Worm (Caenorhabditis elegans) whole organism, L3 larva: ENCODE data around the gene str-76.
"Not testable (repeated sequence)": the region's sequence is repeated elsewhere in the genome, so short reads cannot be mapped to it uniquely, and the experiment has no call there.

Source experiments
- ceh-28 ChIP-seq: fragments of 150-350 bp; optimal IDR thresholded peaks from 2 replicates; lab custom pipeline; 2014; ENCODE audit warnings: missing biosample characterization, missing genetic modification reagents, missing genetic modification characterization
- ceh-9 ChIP-seq: sonication (generic microtip); optimal IDR thresholded peaks from 2 replicates; lab custom pipeline; 2018; ENCODE audit warnings: missing biosample characterization, missing genetic modification characterization
- fos-1 ChIP-seq: fragments of 150-350 bp; optimal IDR thresholded peaks from 2 replicates; lab custom pipeline; 2014; ENCODE audit warnings: missing biosample characterization, missing genetic modification characterization
- lin-15B ChIP-seq: fragments of 150-350 bp; optimal IDR thresholded peaks from 2 replicates; lab custom pipeline; 2014; ENCODE audit warnings: missing biosample characterization, missing genetic modification characterization
- mdl-1 ChIP-seq: fragments of 150-350 bp; optimal IDR thresholded peaks from 2 replicates; lab custom pipeline; 2014; ENCODE audit warnings: missing biosample characterization, missing genetic modification characterization
- nfya-1 ChIP-seq: sonication (generic microtip); optimal IDR thresholded peaks from 2 replicates; lab custom pipeline; 2017; ENCODE audit warnings: missing genetic modification characterization, mild to moderate bottlenecking, missing compliant biosample characterization, antibody characterized with exemption, moderate library complexity; ENCODE audit not compliant: insufficient read depth
- nhr-28 ChIP-seq: fragments of 150-350 bp; optimal IDR thresholded peaks from 2 replicates; lab custom pipeline; 2014; ENCODE audit warnings: missing biosample characterization, missing genetic modification characterization
- nhr-43 ChIP-seq: sonication (generic microtip); optimal IDR thresholded peaks from 2 replicates; lab custom pipeline; 2016; ENCODE audit warnings: mild to moderate bottlenecking, missing genetic modification characterization, missing compliant biosample characterization; ENCODE audit not compliant: poor library complexity, severe bottlenecking
- unc-39 ChIP-seq: sonication (generic microtip); optimal IDR thresholded peaks from 4 replicates; lab custom pipeline; 2017; ENCODE audit warnings: missing biosample characterization, missing genetic modification characterization
- ztf-11 ChIP-seq: fragments of 150-350 bp; optimal IDR thresholded peaks from 2 replicates; lab custom pipeline; 2014; ENCODE audit warnings: missing biosample characterization, missing genetic modification characterization
- ztf-4 ChIP-seq: fragments of 150-350 bp; optimal IDR thresholded peaks from 2 replicates; lab custom pipeline; 2014; ENCODE audit warnings: missing biosample characterization, missing genetic modification characterization

DNA sequence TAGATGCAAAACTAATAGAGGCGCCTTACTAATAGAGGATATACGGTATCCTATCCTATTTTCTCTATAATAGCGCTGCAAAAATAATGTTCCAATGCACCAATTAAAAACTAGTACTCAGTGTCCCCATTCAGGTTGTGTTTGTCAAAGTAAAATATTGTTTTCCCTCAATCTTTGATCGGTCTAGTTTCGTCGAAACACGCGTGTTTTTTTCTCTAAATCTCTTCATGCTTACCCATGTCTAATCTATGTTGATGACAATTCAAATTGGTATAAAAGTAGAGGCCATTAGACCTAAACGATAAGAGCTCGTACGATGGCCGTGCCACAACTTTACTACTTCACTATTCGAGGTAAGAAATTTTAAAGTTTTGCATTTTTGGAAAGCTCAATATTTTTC is 46.0 kb upstream of the str-76 start, which contains the start of gene gst-10:
- not testable (repeated sequence) for TF ChIP-seq ztf-4 (tag; lab: Kevin White, UChicago); ztf-11; fos-1 (tag; lab: Kevin White, UChicago); nfya-1 (tag; lab: Kevin White, UChicago); nhr-43 (tag; lab: Kevin White, UChicago); nhr-28 (tag; lab: Kevin White, UChicago); unc-39 (tag; lab: Kevin White, UChicago); ceh-28; mdl-1 (tag; lab: Kevin White, UChicago); lin-15B (tag; lab: Kevin White, UChicago); ceh-9
